Fruit fly (Drosophila melanogaster) whole organism, embryonic: ENCODE results near the gene pnt.

Source experiments
- CG12104 ChIP-seq: fragments of 200-800 bp; sonication (Bioruptor generic); optimal IDR thresholded peaks from 3 replicates; lab custom pipeline; 2016; ENCODE audit warnings: missing biosample characterization, missing genetic modification characterization
- CG13287 ChIP-seq: fragments of 200-800 bp; sonication (Bioruptor generic); IDR thresholded peaks from 2 replicates; pipeline ENCODE4 v1.3.6; 2022; ENCODE audit warnings: missing biosample characterization, missing genetic modification characterization; ENCODE audit not compliant: partially characterized antibody
- CG1603 ChIP-seq: fragments of 200-800 bp; sonication (Bioruptor generic); optimal IDR thresholded peaks from 2 replicates; lab custom pipeline; 2019; ENCODE audit warnings: missing biosample characterization, mild to moderate bottlenecking, missing genetic modification characterization, moderate library complexity
- CG16779 ChIP-seq: fragments of 200-800 bp; sonication (Bioruptor generic); IDR thresholded peaks from 2 replicates; pipeline ENCODE4 v1.3.6; 2022; ENCODE audit warnings: missing biosample characterization, missing genetic modification characterization
- CG16863 ChIP-seq: fragments of 200-800 bp; sonication (Bioruptor generic); optimal IDR thresholded peaks from 3 replicates; lab custom pipeline; 2016; ENCODE audit warnings: missing biosample characterization, missing genetic modification characterization
- CG17359 ChIP-seq: fragments of 200-800 bp; sonication (Bioruptor generic); optimal IDR thresholded peaks from 3 replicates; lab custom pipeline; 2018; ENCODE audit warnings: missing biosample characterization, mild to moderate bottlenecking, missing genetic modification characterization, moderate library complexity
- CG3163 ChIP-seq: fragments of 200-800 bp; sonication (Bioruptor generic); optimal IDR thresholded peaks from 3 replicates; lab custom pipeline; 2016; ENCODE audit warnings: missing biosample characterization, missing genetic modification characterization
- CG32772 ChIP-seq: fragments of 200-800 bp; sonication (Bioruptor generic); IDR thresholded peaks from 2 replicates; pipeline ENCODE4 v1.3.6; 2022; ENCODE audit warnings: missing biosample characterization, missing genetic modification characterization
- CG33557 ChIP-seq: fragments of 200-800 bp; sonication (Bioruptor generic); optimal IDR thresholded peaks from 2 replicates; lab custom pipeline; 2019; ENCODE audit warnings: missing biosample characterization, mild to moderate bottlenecking, missing genetic modification characterization, moderate library complexity
- CG8281 ChIP-seq: fragments of 200-800 bp; sonication (Bioruptor generic); optimal IDR thresholded peaks from 2 replicates; lab custom pipeline; 2018; ENCODE audit warnings: missing biosample characterization, mild to moderate bottlenecking, missing genetic modification characterization, moderate library complexity
- CG9215 ChIP-seq: fragments of 200-800 bp; sonication (Bioruptor generic); IDR thresholded peaks from 2 replicates; pipeline ENCODE4 v1.3.6; 2022; ENCODE audit warnings: missing biosample characterization, missing genetic modification characterization
- CG9437 ChIP-seq: fragments of 200-800 bp; sonication (Bioruptor generic); optimal IDR thresholded peaks from 2 replicates; lab custom pipeline; 2018; ENCODE audit warnings: missing biosample characterization, mild to moderate bottlenecking, missing genetic modification characterization
- D19A ChIP-seq: fragments of 200-800 bp; optimal IDR thresholded peaks from 3 replicates; lab custom pipeline; 2019; ENCODE audit warnings: missing biosample characterization, mild to moderate bottlenecking, missing genetic modification characterization, moderate library complexity
- Dad ChIP-seq: fragments of 200-800 bp; sonication (Bioruptor generic); optimal IDR thresholded peaks from 3 replicates; lab custom pipeline; 2016; ENCODE audit warnings: missing biosample characterization, missing genetic modification characterization
- HLH4C ChIP-seq: fragments of 200-800 bp; sonication (Bioruptor generic); IDR thresholded peaks from 3 replicates; pipeline ENCODE4 v1.3.6; 2022; ENCODE audit warnings: missing biosample characterization, missing genetic modification characterization; ENCODE audit not compliant: partially characterized antibody
- HLHmδ ChIP-seq: fragments of 200-800 bp; sonication (Bioruptor generic); optimal IDR thresholded peaks from 2 replicates; lab custom pipeline; 2018; ENCODE audit warnings: missing biosample characterization, mild to moderate bottlenecking, missing genetic modification characterization, moderate library complexity
- MESR4 ChIP-seq: fragments of 200-800 bp; sonication (Bioruptor generic); optimal IDR thresholded peaks from 2 replicates; lab custom pipeline; 2018; ENCODE audit warnings: missing biosample characterization, mild to moderate bottlenecking, missing genetic modification characterization, moderate library complexity
- Med ChIP-seq: fragments of 200-800 bp; sonication (Bioruptor generic); peaks from one replicate; lab custom pipeline; 2016; ENCODE audit warnings: missing biosample characterization, missing genetic modification characterization, mild to moderate bottlenecking, inconsistent platforms, moderate library complexity
- Mrtf ChIP-seq: fragments of 200-800 bp; sonication (Bioruptor generic); IDR thresholded peaks from 3 replicates; pipeline ENCODE4 v1.3.6; 2022; ENCODE audit warnings: missing biosample characterization, missing genetic modification characterization
- Nf-YC ChIP-seq: fragments of 200-800 bp; optimal IDR thresholded peaks from 3 replicates; lab custom pipeline; 2019; ENCODE audit warnings: missing biosample characterization, mild to moderate bottlenecking, missing genetic modification characterization, moderate library complexity
- Rfx ChIP-seq: fragments of 200-800 bp; sonication (Bioruptor generic); IDR thresholded peaks from 2 replicates; pipeline ENCODE4 v1.3.6; 2022; ENCODE audit warnings: missing biosample characterization, missing genetic modification characterization
- Six4 ChIP-seq: fragments of 200-800 bp; sonication (Bioruptor generic); optimal IDR thresholded peaks from 2 replicates; lab custom pipeline; 2016; ENCODE audit warnings: missing biosample characterization, missing genetic modification characterization
- Sry-δ ChIP-seq: fragments of 200-800 bp; sonication (Bioruptor generic); optimal IDR thresholded peaks from 2 replicates; lab custom pipeline; 2016; ENCODE audit warnings: missing biosample characterization, missing genetic modification characterization
- Taf1 ChIP-seq: fragments of 200-800 bp; sonication (Bioruptor generic); IDR thresholded peaks from 2 replicates; pipeline ENCODE4 v1.3.6; 2022; ENCODE audit warnings: missing biosample characterization, missing genetic modification characterization
- Trl ChIP-seq, 3 experiments: fragments of >200 bp in 2 of 3; fragments of 200-800 bp in 1 of 3; sonication (Bioruptor generic) in 1 of 3; optimal IDR thresholded peaks; 2 replicates in 1 of 3; 3 replicates in 2 of 3; lab custom pipeline; 2016 to 2017; ENCODE audit warnings: missing biosample characterization in 1 of 3, missing genetic modification characterization in 1 of 3
- amos ChIP-seq: fragments of 200-800 bp; sonication (Bioruptor generic); IDR thresholded peaks from 2 replicates; pipeline ENCODE4 v1.3.6; 2022; ENCODE audit warnings: missing biosample characterization, missing genetic modification characterization; ENCODE audit not compliant: partially characterized antibody
- bowl ChIP-seq: fragments of 200-800 bp; sonication (Bioruptor generic); IDR thresholded peaks from 2 replicates; pipeline ENCODE4 v1.3.6; 2022; ENCODE audit warnings: missing biosample characterization, missing genetic modification characterization
- chif ChIP-seq, 2 experiments: fragments of 200-800 bp; sonication (Bioruptor generic); optimal IDR thresholded peaks; 3 replicates each; lab custom pipeline; 2016; ENCODE audit warnings: missing biosample characterization in 2 of 2, missing genetic modification characterization in 2 of 2
- crc ChIP-seq: fragments of 200-800 bp; sonication (Bioruptor generic); optimal IDR thresholded peaks from 2 replicates; lab custom pipeline; 2016; ENCODE audit warnings: missing biosample characterization, missing genetic modification characterization
- fd64A ChIP-seq: fragments of 200-800 bp; sonication (Bioruptor generic); optimal IDR thresholded peaks from 3 replicates; lab custom pipeline; 2018; ENCODE audit warnings: missing biosample characterization, mild to moderate bottlenecking, missing genetic modification characterization
- ftz-f1 ChIP-seq: fragments of 200-800 bp; sonication (Bioruptor generic); optimal IDR thresholded peaks from 2 replicates; lab custom pipeline; 2016; ENCODE audit warnings: missing biosample characterization, missing genetic modification characterization
- gce ChIP-seq: fragments of 200-800 bp; sonication (Bioruptor generic); IDR thresholded peaks from 3 replicates; pipeline ENCODE4 v1.3.6; 2022; ENCODE audit warnings: missing biosample characterization, missing genetic modification characterization
- gcm2 ChIP-seq: fragments of 200-800 bp; sonication (Bioruptor generic); optimal IDR thresholded peaks from 2 replicates; lab custom pipeline; 2016; ENCODE audit warnings: missing biosample characterization, missing genetic modification characterization
- gro ChIP-seq: fragments of 200-800 bp; sonication (Bioruptor generic); optimal IDR thresholded peaks from 2 replicates; lab custom pipeline; 2016; ENCODE audit warnings: missing biosample characterization, missing genetic modification characterization
- gsb ChIP-seq: fragments of 200-800 bp; sonication (Bioruptor generic); IDR thresholded peaks from 2 replicates; pipeline ENCODE4 v1.3.6; 2022; ENCODE audit warnings: missing biosample characterization, missing genetic modification characterization
- gt ChIP-seq: fragments of 200-800 bp; sonication (Bioruptor generic); IDR thresholded peaks from 2 replicates; pipeline ENCODE4 v1.3.6; 2022; ENCODE audit warnings: missing biosample characterization, missing genetic modification characterization
- hbn ChIP-seq: fragments of 200-800 bp; sonication (Bioruptor generic); IDR thresholded peaks from 2 replicates; pipeline ENCODE4 v1.3.6; 2022; ENCODE audit warnings: missing biosample characterization, missing genetic modification characterization; ENCODE audit not compliant: partially characterized antibody
- jing ChIP-seq: fragments of 200-800 bp; sonication (Bioruptor generic); optimal IDR thresholded peaks from 2 replicates; lab custom pipeline; 2018; ENCODE audit warnings: missing biosample characterization, mild to moderate bottlenecking, missing genetic modification characterization
- kay ChIP-seq: fragments of 200-800 bp; sonication (Bioruptor generic); optimal IDR thresholded peaks from 2 replicates; lab custom pipeline; 2016; ENCODE audit warnings: missing biosample characterization, missing genetic modification characterization
- nau ChIP-seq: fragments of 200-800 bp; sonication (Bioruptor generic); optimal IDR thresholded peaks from 3 replicates; lab custom pipeline; 2017; ENCODE audit warnings: missing biosample characterization, mild to moderate bottlenecking, missing genetic modification characterization, missing genetic modification reagents
- odd ChIP-seq: fragments of 200-800 bp; sonication (Bioruptor generic); optimal IDR thresholded peaks from 2 replicates; lab custom pipeline; 2017; ENCODE audit warnings: missing biosample characterization, mild to moderate bottlenecking, missing genetic modification characterization
- onecut ChIP-seq: fragments of 200-800 bp; sonication (Bioruptor generic); IDR thresholded peaks from 2 replicates; pipeline ENCODE4 v1.3.6; 2022; ENCODE audit warnings: missing biosample characterization, missing genetic modification characterization
- pan ChIP-seq, 4 experiments: fragments of >200 bp in 3 of 4; fragments of 200-800 bp in 1 of 4; sonication (Bioruptor generic) in 1 of 4; optimal IDR thresholded peaks in 3 of 4; IDR thresholded peaks in 1 of 4; 2 replicates each; pipeline versions ENCODE4 v1.3.6 to Lab custom; 2017 to 2022; ENCODE audit warnings: missing biosample characterization in 2 of 4, missing genetic modification characterization in 2 of 4, mixed read lengths in 1 of 4
- pfk ChIP-seq: fragments of 200-800 bp; sonication (Bioruptor generic); optimal IDR thresholded peaks from 2 replicates; lab custom pipeline; 2018; ENCODE audit warnings: missing biosample characterization, mild to moderate bottlenecking, missing genetic modification characterization, moderate library complexity
- phol ChIP-seq: fragments of 200-800 bp; sonication (Bioruptor generic); optimal IDR thresholded peaks from 3 replicates; lab custom pipeline; 2018; ENCODE audit warnings: missing biosample characterization, mild to moderate bottlenecking, missing genetic modification characterization, moderate library complexity
- sob ChIP-seq: fragments of 200-800 bp; sonication (Bioruptor generic); IDR thresholded peaks from 2 replicates; pipeline ENCODE4 v1.3.6; 2022; ENCODE audit warnings: missing biosample characterization, missing genetic modification characterization
- stc ChIP-seq: fragments of 200-800 bp; sonication (Bioruptor generic); IDR thresholded peaks from 2 replicates; pipeline ENCODE4 v1.3.6; 2022; ENCODE audit warnings: missing biosample characterization, missing genetic modification characterization
- vvl ChIP-seq: fragments of 200-800 bp; sonication (Bioruptor generic); IDR thresholded peaks from 2 replicates; pipeline ENCODE4 v1.3.6; 2022; ENCODE audit warnings: missing biosample characterization, missing genetic modification characterization
- zen2 ChIP-seq: fragments of 200-800 bp; sonication (Bioruptor generic); IDR thresholded peaks from 3 replicates; pipeline ENCODE4 v1.3.6; 2022; ENCODE audit warnings: missing biosample characterization, missing genetic modification characterization; ENCODE audit not compliant: partially characterized antibody

pnt gene

dm6 chr3R:23295360-23295772, 50.6 kb downstream of the pnt start (continued):
- TF ChIP-seq Six4 (GFP tag; lab: Kevin White, UChicago) (no peak), Med (GFP tag; lab: Kevin White, UChicago) (peak; percentile 89), Taf1 (no peak), Rfx (peak; percentile 41; the same call in 1 of the 2 replicates), HLHmδ (GFP tag; lab: Kevin White, UChicago) (peak; percentile 66), nau (GFP tag; lab: Kevin White, UChicago) (no peak), CG9215 (GFP tag; lab: Robert Waterston, UW) (no peak), gro (GFP tag; lab: Kevin White, UChicago) (peak; percentile 51), D19A (peak; percentile 8), amos (GFP tag; lab: Robert Waterston, UW) (peak; percentile 32; the same call in 1 of the 2 replicates), odd (GFP tag; lab: Kevin White, UChicago) (no peak), CG12104 (GFP tag; lab: Kevin White, UChicago) (no peak), CG33557 (peak; percentile 32), CG3163 (peak; percentile 36), CG8281 (tag; lab: Kevin White, UChicago) (no peak), gt (GFP tag; lab: Robert Waterston, UW) (no peak), HLH4C (GFP tag; lab: Robert Waterston, UW) (no peak; the same call in 2 of the 3 replicates), CG16779 (GFP tag; lab: Robert Waterston, UW) (no peak), Dad (GFP tag; lab: Kevin White, UChicago) (no peak), ftz-f1 (GFP tag; lab: Kevin White, UChicago) (peak; percentile 83), Mrtf (GFP tag; lab: Robert Waterston, UW) (no peak), zen2 (peak; percentile 41; the same call in 1 of the 3 replicates), fd64A (GFP tag; lab: Kevin White, UChicago) (peak; percentile 25), hbn (GFP tag; lab: Robert Waterston, UW) (no peak), bowl (GFP tag; lab: Robert Waterston, UW) (peak; percentile 42; the same call in 1 of the 2 replicates), CG9437 (GFP tag; lab: Kevin White, UChicago) (no peak), MESR4 (no peak), crc (no peak), Sry-δ (no peak), CG1603 (tag; lab: Kevin White, UChicago) (peak; percentile 24), vvl (GFP tag; lab: Robert Waterston, UW) (peak; percentile 72; the same call in 1 of the 2 replicates), onecut (GFP tag; lab: Robert Waterston, UW) (peak; percentile 30; the same call in 1 of the 2 replicates), chif (GFP tag; optimal IDR thresholded peaks at IDR 0.05; lab: Kevin White, UChicago) (peak in 1 of 2 experiments; percentile 14), gce (GFP tag; lab: Robert Waterston, UW) (0 out of 3 replicates have a peak, but pooled peaks have one; percentile 21), gcm2 (GFP tag; lab: Kevin White, UChicago) (no peak), gsb (no peak), jing (GFP tag; lab: Kevin White, UChicago) (peak; percentile 98), sob (GFP tag; lab: Robert Waterston, UW) (peak; percentile 60), phol (tag; lab: Kevin White, UChicago) (no peak), CG17359 (peak; percentile 8), CG13287 (GFP tag; lab: Robert Waterston, UW) (peak; percentile 48), Nf-YC (tag; lab: Kevin White, UChicago) (peak; percentile 98), CG32772 (GFP tag; lab: Robert Waterston, UW) (no peak), Trl (optimal IDR thresholded peaks at IDR 0.05; lab: Kevin White, UChicago) (peak; percentile 68 to 77), Trl (GFP tag; optimal IDR thresholded peaks at IDR 0.05; lab: Kevin White, UChicago) (peak; percentile 50), pan (optimal IDR thresholded peaks at IDR 0.05; lab: Kevin White, UChicago) (no peak), pan (GFP tag; optimal IDR thresholded peaks at IDR 0.05 in 1 of 2, IDR thresholded peaks at IDR 0.05 in 1 of 2) (peak in 1 of 2 experiments; percentile 48), pfk (GFP tag; lab: Kevin White, UChicago) (peak; percentile 48), stc (peak; percentile 37; the same call in 1 of the 2 replicates), CG16863 (GFP tag; lab: Kevin White, UChicago) (no peak), kay (GFP tag; lab: Kevin White, UChicago) (no peak)
